Worm (Caenorhabditis elegans): Measurements from ENCODE around the gene pals-31.

DNA sequence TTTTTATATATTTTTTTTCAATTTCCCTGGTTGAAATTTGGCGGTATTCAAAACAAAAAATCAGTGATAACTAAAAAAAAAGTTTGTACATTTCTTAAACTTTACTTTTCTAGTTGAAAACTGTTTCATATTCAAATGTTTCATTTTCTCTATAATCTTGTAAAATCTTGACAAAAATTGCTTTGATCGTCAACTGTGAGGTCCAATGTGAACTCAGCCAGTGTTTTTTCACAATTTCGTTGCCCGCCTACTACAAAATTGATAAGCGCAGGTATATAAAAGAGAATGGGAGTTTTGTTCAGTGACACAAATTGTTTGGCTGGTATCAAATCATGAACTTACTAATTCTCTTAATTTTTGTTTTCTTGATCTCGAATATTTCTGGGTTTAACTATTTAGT is 10.5 kb downstream of the pals-31 start, which contains the start of gene ugt-42:
- TF ChIP-seq ama-1 (optimal IDR thresholded peaks at IDR 0.05): no peak
- no peak for TF ChIP-seq F13C5.2 (tag; optimal IDR thresholded peaks at IDR 0.05)
- no peak for TF ChIP-seq tbx-11 (GFP tag; IDR thresholded peaks at IDR 0.05)
- TF ChIP-seq flt-1 (GFP tag; IDR thresholded peaks at IDR 0.05): no peak
- no peak for TF ChIP-seq hmbx-1 (tag; optimal IDR thresholded peaks at IDR 0.05)
- TF ChIP-seq hmg-4 (GFP tag; optimal IDR thresholded peaks at IDR 0.05): no peak
